Fruit fly (Drosophila melanogaster) whole organism, embryonic: ENCODE data around the gene CG44303.

Source experiments
- ATbp ChIP-seq: fragments of 200-800 bp; sonication (Bioruptor generic); optimal IDR thresholded peaks from 2 replicates; lab custom pipeline; 2017; ENCODE audit warnings: missing biosample characterization, mild to moderate bottlenecking, missing genetic modification characterization, missing genetic modification reagents
- Abd-B ChIP-seq: fragments of 200-800 bp; sonication (Bioruptor generic); optimal IDR thresholded peaks from 2 replicates; lab custom pipeline; 2018; ENCODE audit warnings: missing biosample characterization, mild to moderate bottlenecking, missing genetic modification characterization, moderate library complexity
- B-H2 ChIP-seq: fragments of 200-800 bp; sonication (Bioruptor generic); optimal IDR thresholded peaks from 2 replicates; lab custom pipeline; 2018; ENCODE audit warnings: missing biosample characterization, mild to moderate bottlenecking, missing genetic modification characterization
- Blimp-1 ChIP-seq: fragments of 200-800 bp; sonication (Bioruptor generic); optimal IDR thresholded peaks from 3 replicates; lab custom pipeline; 2018; ENCODE audit warnings: missing biosample characterization, missing genetic modification characterization, mild to moderate bottlenecking, moderate library complexity, missing genetic modification reagents
- CG12071 ChIP-seq: fragments of 200-800 bp; sonication (Bioruptor generic); optimal IDR thresholded peaks from 3 replicates; lab custom pipeline; 2018; ENCODE audit warnings: missing biosample characterization, mild to moderate bottlenecking, missing genetic modification characterization
- CG12104 ChIP-seq: fragments of 200-800 bp; sonication (Bioruptor generic); optimal IDR thresholded peaks from 3 replicates; lab custom pipeline; 2016; ENCODE audit warnings: missing biosample characterization, missing genetic modification characterization
- CG13287 ChIP-seq: fragments of 200-800 bp; sonication (Bioruptor generic); IDR thresholded peaks from 2 replicates; pipeline ENCODE4 v1.3.6; 2022; ENCODE audit warnings: missing biosample characterization, missing genetic modification characterization; ENCODE audit not compliant: partially characterized antibody
- CG13424 ChIP-seq: fragments of 200-800 bp; sonication (Bioruptor generic); optimal IDR thresholded peaks from 2 replicates; lab custom pipeline; 2019; ENCODE audit warnings: missing biosample characterization, mild to moderate bottlenecking, missing genetic modification characterization, moderate library complexity
- CG14014 ChIP-seq: fragments of 200-800 bp; sonication (Bioruptor generic); IDR thresholded peaks from 2 replicates; pipeline ENCODE4 v1.3.6; 2022; ENCODE audit warnings: missing biosample characterization, missing genetic modification characterization
- CG14667 ChIP-seq: fragments of 200-800 bp; sonication (Bioruptor generic); IDR thresholded peaks from 2 replicates; pipeline ENCODE4 v1.3.6; 2022; ENCODE audit warnings: missing biosample characterization, missing genetic modification characterization
- CG14710 ChIP-seq: fragments of 200-800 bp; sonication (Bioruptor generic); optimal IDR thresholded peaks from 3 replicates; lab custom pipeline; 2019; ENCODE audit warnings: missing biosample characterization, mild to moderate bottlenecking, missing genetic modification characterization, moderate library complexity
- CG1603 ChIP-seq: fragments of 200-800 bp; sonication (Bioruptor generic); optimal IDR thresholded peaks from 2 replicates; lab custom pipeline; 2019; ENCODE audit warnings: missing biosample characterization, mild to moderate bottlenecking, missing genetic modification characterization, moderate library complexity
- CG16813 ChIP-seq: fragments of 200-800 bp; sonication (Bioruptor generic); IDR thresholded peaks from 3 replicates; pipeline ENCODE4 v1.3.6; 2022; ENCODE audit warnings: missing biosample characterization, missing genetic modification characterization; ENCODE audit not compliant: partially characterized antibody
- CG17186 ChIP-seq: fragments of 200-800 bp; sonication (Bioruptor generic); optimal IDR thresholded peaks from 3 replicates; lab custom pipeline; 2017; ENCODE audit warnings: missing biosample characterization, missing genetic modification reagents, missing genetic modification characterization
- CG18011 ChIP-seq: fragments of 200-800 bp; sonication (Bioruptor generic); optimal IDR thresholded peaks from 2 replicates; lab custom pipeline; 2017; ENCODE audit warnings: missing biosample characterization, missing genetic modification characterization, mild to moderate bottlenecking, moderate library complexity, missing genotype
- CG18476 ChIP-seq: fragments of 200-800 bp; sonication (Bioruptor generic); optimal IDR thresholded peaks from 2 replicates; lab custom pipeline; 2016; ENCODE audit warnings: missing biosample characterization, mild to moderate bottlenecking, missing genetic modification characterization
- CG2116 ChIP-seq: fragments of 200-800 bp; sonication (Bioruptor generic); optimal IDR thresholded peaks from 3 replicates; lab custom pipeline; 2018; ENCODE audit warnings: missing biosample characterization, mild to moderate bottlenecking, missing genetic modification characterization
- CG2712 ChIP-seq: fragments of 200-800 bp; optimal IDR thresholded peaks from 3 replicates; lab custom pipeline; 2019; ENCODE audit warnings: missing biosample characterization, mild to moderate bottlenecking, missing genetic modification characterization, moderate library complexity
- CG31224 ChIP-seq: fragments of 200-800 bp; sonication (Bioruptor generic); IDR thresholded peaks from 2 replicates; pipeline ENCODE4 v1.3.6; 2022; ENCODE audit warnings: missing biosample characterization, missing genetic modification characterization
- CG6689 ChIP-seq: fragments of 200-800 bp; sonication (Bioruptor generic); IDR thresholded peaks from 2 replicates; pipeline ENCODE4 v1.3.6; 2022; ENCODE audit warnings: missing biosample characterization, missing genetic modification characterization
- CG6854 ChIP-seq: fragments of 200-800 bp; sonication (Bioruptor generic); optimal IDR thresholded peaks from 3 replicates; lab custom pipeline; 2017; ENCODE audit warnings: missing biosample characterization, mild to moderate bottlenecking, missing genetic modification characterization
- CG7372 ChIP-seq: fragments of 200-800 bp; sonication (Bioruptor generic); IDR thresholded peaks from 2 replicates; pipeline ENCODE4 v1.3.6; 2022; ENCODE audit warnings: missing biosample characterization, missing genetic modification characterization
- Dip2 ChIP-seq: fragments of 200-800 bp; sonication (Bioruptor generic); IDR thresholded peaks from 2 replicates; pipeline ENCODE4 v1.3.6; 2022; ENCODE audit warnings: missing biosample characterization, missing genetic modification characterization
- Dll ChIP-seq: fragments of 200-800 bp; sonication (Bioruptor generic); IDR thresholded peaks from 4 replicates; pipeline ENCODE4 v1.3.6; 2022; ENCODE audit warnings: missing biosample characterization, missing genetic modification characterization; ENCODE audit not compliant: partially characterized antibody
- E2f2 ChIP-seq: fragments of 200-800 bp; sonication (Bioruptor generic); IDR thresholded peaks from 2 replicates; pipeline ENCODE4 v1.3.6; 2022; ENCODE audit warnings: missing biosample characterization, missing genetic modification characterization
- Ets65A ChIP-seq: fragments of 200-800 bp; sonication (Bioruptor generic); peaks from one replicate; lab custom pipeline; 2016; ENCODE audit warnings: missing biosample characterization, missing genetic modification characterization
- Ets97D ChIP-seq: fragments of 200-800 bp; sonication (Bioruptor generic); optimal IDR thresholded peaks from 3 replicates; lab custom pipeline; 2016; ENCODE audit warnings: missing biosample characterization, missing genetic modification characterization
- NfI ChIP-seq: fragments of 200-800 bp; sonication (Bioruptor generic); optimal IDR thresholded peaks from 3 replicates; lab custom pipeline; 2018; ENCODE audit warnings: missing biosample characterization, mild to moderate bottlenecking, missing genetic modification characterization, moderate library complexity
- Rfx ChIP-seq: fragments of 200-800 bp; sonication (Bioruptor generic); IDR thresholded peaks from 2 replicates; pipeline ENCODE4 v1.3.6; 2022; ENCODE audit warnings: missing biosample characterization, missing genetic modification characterization
- Scr ChIP-seq: fragments of 200-800 bp; sonication (Bioruptor generic); IDR thresholded peaks from 2 replicates; pipeline ENCODE4 v1.3.6; 2022; ENCODE audit warnings: missing biosample characterization, missing genetic modification characterization; ENCODE audit not compliant: partially characterized antibody
- Side ChIP-seq: fragments of 200-800 bp; sonication (Bioruptor generic); optimal IDR thresholded peaks from 2 replicates; lab custom pipeline; 2016; ENCODE audit warnings: missing biosample characterization, missing genetic modification characterization
- al ChIP-seq: fragments of 200-800 bp; sonication (Bioruptor generic); IDR thresholded peaks from 2 replicates; pipeline ENCODE4 v1.3.6; 2022; ENCODE audit warnings: missing biosample characterization, missing genetic modification characterization
- bbx ChIP-seq: fragments of 200-800 bp; sonication (Bioruptor generic); IDR thresholded peaks from 2 replicates; pipeline ENCODE4 v1.3.6; 2022; ENCODE audit warnings: missing biosample characterization, missing genetic modification characterization; ENCODE audit not compliant: partially characterized antibody
- cg ChIP-seq: fragments of 200-800 bp; sonication (Bioruptor generic); optimal IDR thresholded peaks from 3 replicates; lab custom pipeline; 2019; ENCODE audit warnings: missing biosample characterization, mild to moderate bottlenecking, missing genetic modification characterization, moderate library complexity
- cwo ChIP-seq: fragments of 200-800 bp; sonication (Bioruptor generic); optimal IDR thresholded peaks from 3 replicates; lab custom pipeline; 2017; ENCODE audit warnings: missing biosample characterization, missing genetic modification characterization, mild to moderate bottlenecking, moderate library complexity, missing genetic modification reagents
- hbn ChIP-seq: fragments of 200-800 bp; sonication (Bioruptor generic); IDR thresholded peaks from 2 replicates; pipeline ENCODE4 v1.3.6; 2022; ENCODE audit warnings: missing biosample characterization, missing genetic modification characterization; ENCODE audit not compliant: partially characterized antibody
- kah ChIP-seq: fragments of 200-800 bp; sonication (Bioruptor generic); optimal IDR thresholded peaks from 2 replicates; lab custom pipeline; 2018; ENCODE audit warnings: missing biosample characterization, mild to moderate bottlenecking, missing genetic modification characterization
- lilli ChIP-seq: fragments of 200-800 bp; sonication (Bioruptor generic); optimal IDR thresholded peaks from 3 replicates; lab custom pipeline; 2016; ENCODE audit warnings: missing biosample characterization, missing genetic modification characterization
- maf-S ChIP-seq: fragments of 200-800 bp; sonication (Bioruptor generic); optimal IDR thresholded peaks from 2 replicates; lab custom pipeline; 2016; ENCODE audit warnings: missing biosample characterization, missing genetic modification characterization
- mam ChIP-seq: fragments of 200-800 bp; sonication (Bioruptor generic); optimal IDR thresholded peaks from 3 replicates; lab custom pipeline; 2016; ENCODE audit warnings: missing biosample characterization, missing genetic modification characterization
- nerfin-2 ChIP-seq: fragments of 200-800 bp; sonication (Bioruptor generic); IDR thresholded peaks from 2 replicates; pipeline ENCODE4 v1.3.6; 2022; ENCODE audit warnings: missing biosample characterization, missing genetic modification characterization; ENCODE audit not compliant: partially characterized antibody
- nom ChIP-seq: fragments of 200-800 bp; sonication (Bioruptor generic); optimal IDR thresholded peaks from 2 replicates; lab custom pipeline; 2017; ENCODE audit warnings: missing biosample characterization, missing genetic modification characterization, mild to moderate bottlenecking, moderate library complexity, missing genetic modification reagents
- pb ChIP-seq: fragments of 200-800 bp; sonication (Bioruptor generic); optimal IDR thresholded peaks from 3 replicates; lab custom pipeline; 2016; ENCODE audit warnings: missing biosample characterization, missing genetic modification characterization
- sens ChIP-seq: fragments of 200-800 bp; sonication (Bioruptor generic); peaks from one replicate; lab custom pipeline; 2016; ENCODE audit warnings: missing biosample characterization, missing genetic modification characterization
- slbo ChIP-seq: fragments of 200-800 bp; sonication (Bioruptor generic); IDR thresholded peaks from 2 replicates; pipeline ENCODE4 v1.3.6; 2022; ENCODE audit warnings: missing biosample characterization, missing genetic modification characterization
- slou ChIP-seq: fragments of 200-800 bp; sonication (Bioruptor generic); optimal IDR thresholded peaks from 3 replicates; lab custom pipeline; 2016; ENCODE audit warnings: missing biosample characterization, missing genetic modification characterization
- sna ChIP-seq: fragments of 200-800 bp; sonication (Bioruptor generic); IDR thresholded peaks from 2 replicates; pipeline ENCODE4 v1.3.6; 2022; ENCODE audit warnings: missing biosample characterization, missing genetic modification characterization; ENCODE audit not compliant: partially characterized antibody
- ssp ChIP-seq: fragments of 200-800 bp; sonication (Bioruptor generic); IDR thresholded peaks from 2 replicates; pipeline ENCODE4 v1.3.6; 2022; ENCODE audit warnings: missing biosample characterization, missing genetic modification characterization
- tap ChIP-seq: fragments of 200-800 bp; optimal IDR thresholded peaks from 3 replicates; lab custom pipeline; 2019; ENCODE audit warnings: missing biosample characterization, mild to moderate bottlenecking, missing genetic modification characterization, moderate library complexity
- tio ChIP-seq: fragments of 200-800 bp; sonication (Bioruptor generic); optimal IDR thresholded peaks from 2 replicates; lab custom pipeline; 2017; ENCODE audit warnings: missing biosample characterization, missing genetic modification characterization, inconsistent platforms

The CG44303 gene

dm6 chrX:6694979-6695388 lies 7.8 kb upstream of the CG44303 start, which contains the start of gene CG14442 (continued):
- TF ChIP-seq hbn (GFP tag; lab: Robert Waterston, UW) (peak; percentile 93), CG18011 (GFP tag; lab: Kevin White, UChicago) (peak; percentile 9), Ets65A (peak; percentile 76), CG17186 (GFP tag; lab: Kevin White, UChicago) (peak; percentile 16), CG31224 (GFP tag; lab: Robert Waterston, UW) (peak; percentile 11; the same call in 1 of the 2 replicates), pb (GFP tag; lab: Kevin White, UChicago) (no peak), tap (tag; lab: Kevin White, UChicago) (no peak), Rfx (GFP tag; lab: Robert Waterston, UW) (peak; percentile 51), CG14014 (GFP tag; lab: Robert Waterston, UW) (no peak), Abd-B (GFP tag; lab: Kevin White, UChicago) (no peak), CG6854 (GFP tag; lab: Kevin White, UChicago) (no peak), al (0 out of 2 replicates have a peak, but pooled peaks have one; percentile 13), CG16813 (GFP tag; lab: Robert Waterston, UW) (peak; percentile 93), Dip2 (no peak), CG7372 (GFP tag; lab: Robert Waterston, UW) (no peak), ssp (GFP tag; lab: Robert Waterston, UW) (peak; percentile 28; the same call in 1 of the 2 replicates), CG2712 (peak; percentile 54), E2f2 (GFP tag; lab: Robert Waterston, UW) (peak; percentile 70), bbx (GFP tag; lab: Robert Waterston, UW) (peak; percentile 91), CG18476 (GFP tag; lab: Kevin White, UChicago) (peak; percentile 17), CG2116 (peak; percentile 97), nerfin-2 (peak; percentile 95), mam (peak; percentile 11), Scr (GFP tag; lab: Robert Waterston, UW) (peak; percentile 92), CG13424 (tag; lab: Kevin White, UChicago) (peak; percentile 51), CG14667 (no peak), slou (no peak), CG13287 (GFP tag; lab: Robert Waterston, UW) (peak; percentile 91), nom (GFP tag; lab: Kevin White, UChicago) (no peak), sna (GFP tag; lab: Robert Waterston, UW) (peak; percentile 94), ATbp (no peak), CG12104 (GFP tag; lab: Kevin White, UChicago) (peak; percentile 16), CG1603 (tag; lab: Kevin White, UChicago) (peak; percentile 66), CG6689 (GFP tag; lab: Robert Waterston, UW) (peak; percentile 46; the same call in 1 of the 2 replicates), Ets97D (GFP tag; lab: Kevin White, UChicago) (peak; percentile 68), Blimp-1 (GFP tag; lab: Kevin White, UChicago) (no peak), cwo (GFP tag; lab: Kevin White, UChicago) (no peak), Dll (GFP tag; lab: Robert Waterston, UW) (peak; percentile 95), slbo (peak; percentile 59), Side (GFP tag; lab: Kevin White, UChicago) (peak; percentile 22), cg (GFP tag; lab: Kevin White, UChicago) (no peak), NfI (GFP tag; lab: Kevin White, UChicago) (peak; percentile 8), CG12071 (GFP tag; lab: Kevin White, UChicago) (no peak), B-H2 (peak; percentile 41), lilli (GFP tag; lab: Kevin White, UChicago) (peak; percentile 71), maf-S (GFP tag; lab: Kevin White, UChicago) (no peak), tio (GFP tag; lab: Kevin White, UChicago) (no peak), kah (no peak), CG14710 (tag; lab: Kevin White, UChicago) (peak; percentile 66), sens (GFP tag; lab: Kevin White, UChicago) (peak; percentile 84)
